Fruit fly (Drosophila melanogaster): ENCODE data around the gene Fbxl7.

DNA sequence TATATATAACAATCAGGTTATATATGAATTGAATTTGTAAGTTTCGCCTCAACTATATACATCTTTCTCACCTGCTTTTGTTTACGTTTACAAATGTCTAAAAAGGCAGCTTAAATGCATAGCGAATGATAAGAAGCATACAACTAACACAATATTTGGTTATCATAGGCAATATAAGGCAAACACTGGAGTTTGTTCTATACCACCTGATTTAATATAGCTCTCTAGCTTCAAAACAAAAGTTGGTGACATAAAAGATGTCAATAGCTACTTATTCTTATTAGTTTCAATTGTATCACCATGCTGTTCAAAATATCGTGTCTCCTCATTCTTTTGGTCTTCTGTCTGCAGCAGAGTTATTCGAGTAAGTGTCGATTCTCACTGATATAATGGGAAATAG is 5.2 kb downstream of the Fbxl7 start:
- TF ChIP-seq Blimp-1 (GFP tag; optimal IDR thresholded peaks at IDR 0.05) (no peak), Sox15 (GFP tag; optimal IDR thresholded peaks at IDR 0.05) (no peak), spab (GFP tag; optimal IDR thresholded peaks at IDR 0.05) (no peak), CG11902 (GFP tag; optimal IDR thresholded peaks at IDR 0.05) (no peak), Eip75B (GFP tag; optimal IDR thresholded peaks at IDR 0.05) (no peak), Hr39 (GFP tag; optimal IDR thresholded peaks at IDR 0.05) (no peak), dsx (GFP tag; optimal IDR thresholded peaks at IDR 0.05; ENCODE audit: poor library complexity, severe bottlenecking) (no peak), CG6808 (GFP tag; optimal IDR thresholded peaks at IDR 0.05) (no peak), Gug (GFP tag; IDR thresholded peaks at IDR 0.05) (no peak), CG34406 (GFP tag; optimal IDR thresholded peaks at IDR 0.05) (no peak), lz (GFP tag; optimal IDR thresholded peaks at IDR 0.05) (no peak), net (GFP tag; optimal IDR thresholded peaks at IDR 0.05) (no peak), CG8119 (GFP tag; IDR thresholded peaks at IDR 0.05) (no peak), CG3919 (GFP tag; optimal IDR thresholded peaks at IDR 0.05) (no peak)
